Worm (Caenorhabditis elegans) whole organism, late embryonic: ENCODE results near the gene cgt-2.

Experiments
- C38D4.7 ChIP-seq: fragments of 200-800 bp; sonication (Bioruptor generic); optimal IDR thresholded peaks from 2 replicates; lab custom pipeline; 2018; ENCODE audit warnings: mild to moderate bottlenecking, missing genetic modification characterization, moderate library complexity, missing compliant biosample characterization
- F13H6.1 ChIP-seq: sonication (generic microtip); optimal IDR thresholded peaks from 2 replicates; lab custom pipeline; 2016; ENCODE audit warnings: missing genetic modification characterization, missing compliant biosample characterization
- ahr-1 ChIP-seq: sonication (generic microtip); optimal IDR thresholded peaks from 2 replicates; lab custom pipeline; 2016; ENCODE audit warnings: missing genetic modification characterization, missing compliant biosample characterization
- ama-1 ChIP-seq: fragments of 150-350 bp; optimal IDR thresholded peaks from 2 replicates; lab custom pipeline; 2014
- ceh-18 ChIP-seq: sonication (generic microtip); optimal IDR thresholded peaks from 2 replicates; lab custom pipeline; 2016; ENCODE audit warnings: missing genetic modification characterization, missing compliant biosample characterization
- ceh-31 ChIP-seq: sonication (generic microtip); optimal IDR thresholded peaks from 2 replicates; lab custom pipeline; 2016; ENCODE audit warnings: missing genetic modification characterization, missing compliant biosample characterization
- ceh-34 ChIP-seq: sonication (generic microtip); optimal IDR thresholded peaks from 2 replicates; lab custom pipeline; 2016; ENCODE audit warnings: mild to moderate bottlenecking, missing genetic modification characterization, missing compliant biosample characterization
- ceh-45 ChIP-seq: fragments of 200-800 bp; sonication (Bioruptor generic); IDR thresholded peaks from 2 replicates; pipeline ENCODE4 v1.3.6; 2022; ENCODE audit warnings: missing genetic modification reagents, missing genetic modification characterization, missing compliant biosample characterization
- dmd-4 ChIP-seq: sonication (generic microtip); optimal IDR thresholded peaks from 2 replicates; lab custom pipeline; 2016; ENCODE audit warnings: borderline replicate concordance, missing genetic modification characterization, missing compliant biosample characterization
- dve-1 ChIP-seq: sonication (generic microtip); optimal IDR thresholded peaks from 2 replicates; lab custom pipeline; 2017; ENCODE audit warnings: antibody characterized with exemption, mild to moderate bottlenecking, missing genetic modification characterization, missing compliant biosample characterization
- fax-1 ChIP-seq: sonication (generic microtip); optimal IDR thresholded peaks from 2 replicates; lab custom pipeline; 2016; ENCODE audit warnings: missing genotype, missing genetic modification characterization, missing compliant biosample characterization
- hlh-15 ChIP-seq: sonication (generic microtip); optimal IDR thresholded peaks from 2 replicates; lab custom pipeline; 2016; ENCODE audit warnings: missing genetic modification characterization, missing compliant biosample characterization
- hlh-8 ChIP-seq: sonication (generic microtip); optimal IDR thresholded peaks from 2 replicates; lab custom pipeline; 2016; ENCODE audit warnings: missing genotype, missing genetic modification characterization, missing compliant biosample characterization
- lin-11 ChIP-seq: fragments of 200-800 bp; sonication (Bioruptor generic); optimal IDR thresholded peaks from 2 replicates; lab custom pipeline; 2018; ENCODE audit warnings: mild to moderate bottlenecking, missing genetic modification characterization, missing compliant biosample characterization
- mec-3 ChIP-seq: sonication (generic microtip); optimal IDR thresholded peaks from 2 replicates; lab custom pipeline; 2016; ENCODE audit warnings: borderline replicate concordance, missing genetic modification characterization, missing compliant biosample characterization
- nhr-11 ChIP-seq: fragments of 150-350 bp; optimal IDR thresholded peaks from 2 replicates; lab custom pipeline; 2014; ENCODE audit warnings: missing biosample characterization, missing genetic modification characterization
- npax-4 ChIP-seq: sonication (generic microtip); optimal IDR thresholded peaks from 2 replicates; lab custom pipeline; 2016; ENCODE audit warnings: missing genetic modification characterization, missing compliant biosample characterization
- pag-3 ChIP-seq: sonication (generic microtip); optimal IDR thresholded peaks from 2 replicates; lab custom pipeline; 2016; ENCODE audit warnings: missing compliant biosample characterization, missing genetic modification characterization, borderline replicate concordance
- pat-9 ChIP-seq: fragments of 200-800 bp; sonication (Bioruptor generic); optimal IDR thresholded peaks from 2 replicates; lab custom pipeline; 2018; ENCODE audit warnings: mild to moderate bottlenecking, missing genetic modification characterization, moderate library complexity, missing compliant biosample characterization
- pha-2 ChIP-seq: sonication (generic microtip); optimal IDR thresholded peaks from 2 replicates; lab custom pipeline; 2017; ENCODE audit warnings: mild to moderate bottlenecking, missing genetic modification characterization, missing compliant biosample characterization
- pha-4 ChIP-seq: fragments of 150-350 bp; optimal IDR thresholded peaks from 2 replicates; lab custom pipeline; 2018; ENCODE audit warnings: missing biosample characterization, missing genetic modification reagents, missing genetic modification characterization
- pqm-1 ChIP-seq: sonication (generic microtip); optimal IDR thresholded peaks from 2 replicates; lab custom pipeline; 2016; ENCODE audit warnings: missing genetic modification characterization, missing compliant biosample characterization
- sox-4 ChIP-seq: sonication (generic microtip); optimal IDR thresholded peaks from 2 replicates; lab custom pipeline; 2017; ENCODE audit warnings: mild to moderate bottlenecking, missing genetic modification characterization, inconsistent platforms, missing compliant biosample characterization
- ttx-3 ChIP-seq: sonication (generic microtip); optimal IDR thresholded peaks from 2 replicates; lab custom pipeline; 2016; ENCODE audit warnings: missing genetic modification reagents, missing genetic modification characterization, missing compliant biosample characterization
- unc-3 ChIP-seq, 2 experiments: fragments of 200-800 bp in 1 of 2; sonication (Bioruptor generic) in 1 of 2; sonication (generic microtip) in 1 of 2; conservative IDR thresholded peaks in 1 of 2; optimal IDR thresholded peaks in 1 of 2; 2 replicates each; pipeline versions ENCODE4 v1.3.6 to Lab custom; 2016 to 2022; ENCODE audit warnings: missing compliant biosample characterization in 2 of 2, missing genetic modification characterization in 2 of 2, missing genetic modification reagents in 1 of 2
- unc-42 ChIP-seq: sonication (generic microtip); optimal IDR thresholded peaks from 2 replicates; lab custom pipeline; 2016; ENCODE audit warnings: missing genotype, missing genetic modification characterization, missing compliant biosample characterization
- zip-5 ChIP-seq: sonication (generic microtip); optimal IDR thresholded peaks from 2 replicates; lab custom pipeline; 2016; ENCODE audit warnings: missing genetic modification characterization, missing compliant biosample characterization
- ztf-16 ChIP-seq: sonication (generic microtip); optimal IDR thresholded peaks from 2 replicates; lab custom pipeline; 2017; ENCODE audit warnings: missing genetic modification characterization, missing compliant biosample characterization

The cgt-2 gene

DNA sequence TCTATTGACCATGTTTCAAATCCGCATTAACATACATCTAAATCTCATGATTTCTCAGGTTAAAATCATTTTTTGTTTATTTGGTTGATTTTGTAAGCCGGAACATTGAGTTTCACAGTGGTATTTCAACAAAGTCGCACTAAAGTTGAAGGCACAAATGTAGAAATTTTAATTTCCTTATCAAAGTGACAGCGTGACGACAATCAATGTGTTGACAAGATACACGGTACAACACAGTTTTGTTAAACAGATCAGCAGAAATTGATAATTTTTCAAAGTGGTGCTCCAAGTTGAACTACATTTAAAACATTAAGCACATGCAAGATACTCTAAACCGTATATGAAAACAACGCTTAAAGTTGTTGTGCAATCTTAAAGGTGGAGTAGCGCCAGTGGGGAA lies 7.6 kb downstream of the cgt-2 start:
- TF ChIP-seq ceh-45 (GFP tag; lab: Robert Waterston, UW) (no peak), C38D4.7 (GFP tag; lab: Kevin White, UChicago) (no peak), ceh-34 (no peak), hlh-15 (no peak), fax-1 (tag; lab: Kevin White, UChicago) (no peak), npax-4 (no peak), pha-2 (tag; lab: Kevin White, UChicago) (no peak)

DNA sequence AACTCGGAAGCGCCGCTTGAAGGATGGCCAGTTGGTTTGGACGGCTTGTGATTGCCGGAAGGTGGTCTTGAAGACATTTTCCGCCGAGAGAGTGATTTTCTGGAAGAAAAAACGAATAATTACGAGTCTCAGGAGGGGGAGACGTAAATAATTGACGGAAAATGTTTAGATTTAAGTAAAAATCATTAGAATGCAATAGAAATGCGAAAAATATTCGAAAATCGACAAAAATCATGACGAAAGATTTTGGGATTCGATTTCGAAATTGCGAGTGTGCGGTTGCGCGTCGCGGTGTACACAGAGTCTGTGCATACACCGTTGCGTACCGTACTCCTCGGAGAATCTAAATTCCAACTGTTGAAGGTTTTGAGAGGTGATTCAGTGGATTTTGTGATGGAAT lies 16.6 kb downstream of the cgt-2 start, which contains the start of gene H11L12.1:
Gene H11L12.1 (minus strand): TSS at position 101 of the 400 bp plus-strand sequence.
- TF ChIP-seq pqm-1 (no peak), ceh-18 (tag; lab: Kevin White, UChicago) (no peak), mec-3 (no peak), ztf-16 (tag; lab: Kevin White, UChicago) (no peak), ahr-1 (tag; lab: Kevin White, UChicago) (no peak), pat-9 (tag; lab: Kevin White, UChicago) (no peak), pag-3 (tag; lab: Kevin White, UChicago) (no peak), fax-1 (tag; lab: Kevin White, UChicago) (no peak), unc-42 (tag; lab: Kevin White, UChicago) (no peak), lin-11 (tag; lab: Kevin White, UChicago) (no peak), unc-3 (GFP tag; conservative IDR thresholded peaks at IDR 0.05; lab: Robert Waterston, UW) (no peak), unc-3 (tag; optimal IDR thresholded peaks at IDR 0.05; lab: Kevin White, UChicago) (no peak), dve-1 (tag; lab: Kevin White, UChicago) (no peak), hlh-8 (tag; lab: Kevin White, UChicago) (no peak), zip-5 (no peak)

DNA sequence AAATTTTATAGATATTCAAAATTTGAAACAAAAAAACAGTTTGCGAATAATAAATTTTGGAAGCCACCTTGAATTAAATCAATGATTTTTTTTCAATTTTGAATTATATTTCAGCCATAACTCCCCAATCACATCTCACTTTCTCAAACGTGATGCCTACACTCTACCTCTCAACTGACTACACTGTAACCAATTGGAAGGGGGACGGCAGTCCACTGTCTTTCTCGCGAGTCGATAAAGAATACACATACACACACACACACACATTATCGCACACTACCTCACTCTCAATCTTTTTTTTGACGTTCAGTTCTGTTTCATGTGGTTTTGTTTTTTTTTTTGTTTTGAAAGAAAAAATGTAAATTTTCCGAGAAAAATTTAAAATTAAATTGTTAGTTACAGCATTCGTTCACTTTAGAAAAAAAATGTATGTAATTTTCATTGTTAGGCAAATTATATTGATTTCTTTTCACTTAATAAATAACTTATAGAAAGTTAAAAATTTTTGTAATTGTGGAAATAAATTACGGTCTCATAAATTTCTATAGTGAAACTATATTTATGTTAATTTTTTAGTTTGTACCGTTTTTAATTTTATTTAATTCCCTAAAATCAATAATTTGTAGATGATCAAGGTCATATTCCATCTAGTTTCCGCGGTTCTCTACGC lies 19.4 kb downstream of the cgt-2 start, which contains the start of gene cTel55X.1:
Gene cTel55X.1 (plus strand): TSS at position 620 of the 670 bp plus-strand sequence.
- TF ChIP-seq pha-4 (tag; lab: Kevin White, UChicago) (no peak), sox-4 (tag; lab: Kevin White, UChicago) (no peak), nhr-11 (tag; lab: Kevin White, UChicago) (no peak), ceh-18 (tag; lab: Kevin White, UChicago) (no peak), lin-11 (tag; lab: Kevin White, UChicago) (no peak), ama-1 (lab: Kevin White, UChicago) (no peak), dmd-4 (no peak), F13H6.1 (no peak), ceh-45 (GFP tag; lab: Robert Waterston, UW) (no peak), ceh-31 (tag; lab: Kevin White, UChicago) (no peak), ttx-3 (tag; lab: Kevin White, UChicago) (no peak)
- TF ChIP-seq, all 69 proteins: peak for 0
